Worm (Caenorhabditis elegans) whole organism, L4/young adult: ENCODE results near the gene clec-67.

Experiments used
- W03F9.2 ChIP-seq: fragments of 150-350 bp; optimal IDR thresholded peaks from 2 replicates; lab custom pipeline; 2014; ENCODE audit warnings: missing biosample characterization, missing genetic modification characterization
- dao-5 ChIP-seq: sonication (generic microtip); optimal IDR thresholded peaks from 2 replicates; lab custom pipeline; 2016; ENCODE audit warnings: missing genotype, missing genetic modification characterization, moderate library complexity, missing compliant biosample characterization
- him-1 ChIP-seq: sonication (generic microtip); optimal IDR thresholded peaks from 2 replicates; lab custom pipeline; 2016; ENCODE audit warnings: missing genotype, missing genetic modification reagents, missing genetic modification characterization, missing compliant biosample characterization

clec-67 gene

DNA sequence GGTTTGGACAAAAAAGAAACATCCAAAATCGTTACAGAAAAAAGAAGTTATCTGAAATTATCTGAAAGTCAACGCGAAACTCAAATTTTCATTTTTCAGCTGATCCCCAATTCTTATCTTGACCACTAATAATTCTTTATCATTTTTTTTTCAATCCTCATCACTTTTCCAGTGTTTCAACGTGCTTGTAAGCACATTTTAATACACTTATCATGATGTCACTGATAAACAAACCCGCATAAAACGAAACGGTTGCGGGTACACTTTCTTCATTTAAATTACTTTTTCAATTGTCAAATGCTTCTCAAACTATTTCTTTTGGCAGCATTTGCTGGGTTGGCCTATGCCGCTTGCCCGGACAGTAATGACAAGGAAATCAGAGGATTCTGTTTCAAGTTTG is at the start of gene clec-67:
Gene clec-67 (plus strand): TSS at position 268 of the 400 bp plus-strand sequence.
- TF ChIP-seq him-1 (tag; lab: Kevin White, UChicago) = no peak
- no peak for TF ChIP-seq dao-5 (tag; lab: Kevin White, UChicago)

DNA sequence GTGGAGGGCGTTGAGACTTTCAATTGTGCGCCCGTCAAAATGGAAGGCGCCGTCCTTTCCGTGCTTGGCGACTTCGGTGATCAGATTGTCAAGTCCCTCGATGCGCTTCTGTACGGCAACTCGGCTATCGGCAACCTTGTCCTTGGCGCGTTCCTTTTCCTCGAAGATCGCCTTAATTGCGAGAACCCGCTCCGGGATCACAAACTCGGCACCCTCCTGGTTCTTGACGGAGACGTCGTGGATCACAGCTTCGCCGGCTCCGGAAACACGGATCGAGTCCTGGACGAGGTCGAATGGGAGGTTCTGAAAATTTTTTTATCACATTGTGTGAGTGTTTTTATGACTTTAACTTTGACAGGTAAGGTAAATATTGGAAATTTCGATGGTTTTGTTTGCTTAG is 48.8 kb upstream of the clec-67 start:
- no peak for TF ChIP-seq him-1 (tag; lab: Kevin White, UChicago)
- no peak for TF ChIP-seq dao-5 (tag; lab: Kevin White, UChicago)
- TF ChIP-seq W03F9.2 (tag; lab: Kevin White, UChicago) = no peak

DNA sequence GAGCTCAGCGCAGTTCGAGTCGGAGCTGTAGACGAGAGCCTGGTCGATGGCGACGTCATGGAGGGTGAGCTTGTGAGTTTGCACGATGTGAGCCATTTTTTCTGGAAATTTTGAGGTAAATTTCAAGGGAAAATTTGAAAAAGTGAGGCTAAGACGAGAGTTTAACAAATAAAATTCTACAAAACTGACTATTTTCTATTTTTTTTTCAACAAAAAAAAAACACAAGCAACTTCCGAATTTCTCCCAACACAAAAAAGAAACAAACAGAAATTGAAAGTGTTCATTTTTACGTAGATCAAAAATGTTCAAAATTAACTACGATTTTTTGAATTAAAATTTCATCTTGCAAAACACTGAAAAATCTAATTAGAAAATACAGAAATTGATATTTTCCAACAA is 48.3 kb upstream of the clec-67 start, which contains the start of gene F37C4.5:
Gene F37C4.5 (minus strand): TSS at position 101 of the 400 bp plus-strand sequence.
- TF ChIP-seq W03F9.2 (tag; lab: Kevin White, UChicago) (no peak), dao-5 (tag; lab: Kevin White, UChicago) (no peak), him-1 (tag; lab: Kevin White, UChicago) (no peak)

DNA sequence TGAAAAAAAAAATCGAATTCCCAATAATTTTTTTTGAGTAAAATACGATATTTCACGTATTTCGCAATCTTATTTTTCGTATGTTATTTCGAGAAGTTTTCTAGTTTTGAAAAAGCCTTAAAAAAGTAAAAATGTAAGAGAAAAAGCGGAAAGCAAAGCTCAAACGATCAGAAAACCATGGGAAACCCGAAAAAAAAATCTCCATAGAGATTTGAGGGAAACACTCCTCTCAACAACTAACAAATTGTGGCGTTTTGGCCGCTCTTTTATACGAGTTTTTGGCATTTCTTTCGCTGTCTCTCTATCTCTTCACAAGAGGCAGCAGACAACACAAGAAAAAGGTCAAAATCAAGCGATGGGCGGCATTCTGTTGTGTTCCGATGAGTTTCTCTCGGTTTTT is 47.5 kb upstream of the clec-67 start:
- TF ChIP-seq dao-5 (tag; lab: Kevin White, UChicago) = no peak
- no peak for TF ChIP-seq him-1 (tag; lab: Kevin White, UChicago)
- no peak for TF ChIP-seq W03F9.2 (tag; lab: Kevin White, UChicago)

ce11 chrIV:3875260-3875659 is 46.7 kb upstream of the clec-67 start:
- TF ChIP-seq dao-5 (tag; lab: Kevin White, UChicago) = no peak
- no peak for TF ChIP-seq him-1 (tag; lab: Kevin White, UChicago)
- no peak for TF ChIP-seq W03F9.2 (tag; lab: Kevin White, UChicago)

- no peak for TF ChIP-seq him-1 (tag; lab: Kevin White, UChicago)
- TF ChIP-seq dao-5 (tag; lab: Kevin White, UChicago) = no peak
- no peak for TF ChIP-seq W03F9.2 (tag; lab: Kevin White, UChicago)
Measured at ce11 chrIV:3876955-3877354, 45.0 kb upstream of the clec-67 start.

DNA sequence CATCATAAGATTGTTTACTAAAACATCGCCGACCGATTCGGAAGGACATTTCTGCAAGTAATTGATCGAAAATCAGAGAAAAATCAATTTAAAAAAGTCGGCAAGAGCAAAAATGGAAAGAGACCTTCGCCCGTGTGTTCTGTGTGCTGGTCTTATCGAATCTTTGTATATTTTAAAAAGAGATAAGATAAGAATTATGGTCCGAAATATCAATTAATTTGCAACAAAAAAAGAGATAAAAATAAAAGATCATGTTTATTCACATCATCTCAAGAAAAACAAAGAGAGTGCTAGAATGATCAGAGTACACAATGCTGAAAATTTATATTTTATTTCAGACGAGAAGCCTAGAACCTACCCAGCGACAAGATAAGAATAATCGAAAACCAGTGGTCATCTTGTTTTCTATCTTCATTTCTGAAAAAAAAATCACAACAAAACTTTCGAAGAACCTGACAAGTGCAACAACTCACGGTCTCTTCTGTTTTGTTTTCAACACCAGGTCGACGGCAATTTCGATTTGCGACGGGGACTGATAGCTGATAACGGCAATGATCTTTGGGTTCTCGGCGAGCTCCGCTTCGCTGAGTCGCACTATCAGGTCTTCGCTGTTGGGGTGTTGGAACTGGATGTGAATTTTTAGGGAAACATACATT is 43.6 kb upstream of the clec-67 start, which contains the start of gene F37C4.6:
Gene F37C4.6 (minus strand): TSS at position 51 of the 656 bp plus-strand sequence.
- TF ChIP-seq W03F9.2 (tag; lab: Kevin White, UChicago) = no peak
- no peak for TF ChIP-seq dao-5 (tag; lab: Kevin White, UChicago)
- no peak for TF ChIP-seq him-1 (tag; lab: Kevin White, UChicago)

- no peak for TF ChIP-seq W03F9.2 (tag; lab: Kevin White, UChicago)
- no peak for TF ChIP-seq him-1 (tag; lab: Kevin White, UChicago)
- TF ChIP-seq dao-5 (tag; lab: Kevin White, UChicago) = no peak
Measured at ce11 chrIV:3881119-3881518, 40.8 kb upstream of the clec-67 start, which contains the start of the genes F37C4.8 and oac-23. Gene F37C4.8, minus strand, starts transcription at chrIV:3881219. Gene oac-23, plus strand, starts transcription at chrIV:3881441.

ce11 chrIV:3885369-3885768 is 36.6 kb upstream of the clec-67 start, which contains the start of gene oac-22:
Gene oac-22, plus strand, starts transcription at chrIV:3885669.
- no peak for TF ChIP-seq dao-5 (tag; lab: Kevin White, UChicago)
- no peak for TF ChIP-seq him-1 (tag; lab: Kevin White, UChicago)
- TF ChIP-seq W03F9.2 (tag; lab: Kevin White, UChicago) = no peak

ce11 chrIV:3888963-3889362 is 33.0 kb upstream of the clec-67 start, which contains the start of gene oac-21:
Gene oac-21, plus strand, starts transcription at chrIV:3889263.
- TF ChIP-seq dao-5 (tag; lab: Kevin White, UChicago) (no peak), W03F9.2 (tag; lab: Kevin White, UChicago) (no peak), him-1 (tag; lab: Kevin White, UChicago) (no peak)

DNA sequence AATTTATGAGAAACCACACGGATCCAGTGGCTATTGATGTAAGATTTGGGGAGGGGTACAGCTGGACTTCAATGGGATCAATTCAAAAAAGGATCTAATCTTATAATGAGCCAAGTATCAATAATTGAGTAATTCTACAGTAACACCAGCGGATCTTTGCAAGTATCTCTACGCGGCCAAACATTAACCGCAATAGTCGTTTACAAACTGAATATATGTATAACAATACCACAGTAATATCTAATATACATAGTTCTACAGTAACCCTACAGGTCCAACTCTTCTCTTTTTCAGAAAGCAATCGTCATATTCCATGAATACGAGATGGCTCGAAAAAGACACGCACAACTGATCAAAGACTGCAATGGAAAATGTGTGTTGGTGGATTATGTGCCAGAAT is 29.9 kb upstream of the clec-67 start, which contains the start of gene F56D6.9:
Gene F56D6.9 (plus strand): TSS at position 301 of the 400 bp plus-strand sequence.
- TF ChIP-seq dao-5 (tag; lab: Kevin White, UChicago) (no peak), W03F9.2 (tag; lab: Kevin White, UChicago) (no peak), him-1 (tag; lab: Kevin White, UChicago) (no peak)

DNA sequence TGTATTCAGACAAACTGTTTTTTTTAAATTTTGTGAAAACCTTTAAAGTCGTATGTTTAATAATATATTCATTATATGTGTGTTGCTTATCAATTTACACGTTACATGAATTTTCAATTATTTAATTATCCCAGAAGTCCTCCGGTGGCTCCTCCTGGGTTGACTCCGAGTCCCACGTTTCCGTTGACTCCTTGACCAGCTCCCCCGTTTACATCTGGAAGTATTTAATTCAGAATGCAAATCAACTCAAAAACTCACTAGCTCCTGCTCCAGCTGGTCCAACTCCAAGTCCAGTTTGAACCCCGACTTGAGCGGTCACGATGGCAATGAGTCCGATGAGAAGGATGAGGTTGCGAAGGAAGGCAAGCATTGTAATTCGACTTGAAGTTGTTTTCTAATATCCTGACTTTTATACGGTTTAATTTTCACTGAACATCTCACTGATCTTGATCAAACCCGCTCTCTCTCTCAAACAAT is 27.9 kb upstream of the clec-67 start, which contains the start of gene F56D6.8:
Gene F56D6.8 (minus strand): TSS at position 427 of the 477 bp plus-strand sequence.
- TF ChIP-seq dao-5 (tag; lab: Kevin White, UChicago) (no peak), him-1 (tag; lab: Kevin White, UChicago) (no peak), W03F9.2 (tag; lab: Kevin White, UChicago) (no peak)

DNA sequence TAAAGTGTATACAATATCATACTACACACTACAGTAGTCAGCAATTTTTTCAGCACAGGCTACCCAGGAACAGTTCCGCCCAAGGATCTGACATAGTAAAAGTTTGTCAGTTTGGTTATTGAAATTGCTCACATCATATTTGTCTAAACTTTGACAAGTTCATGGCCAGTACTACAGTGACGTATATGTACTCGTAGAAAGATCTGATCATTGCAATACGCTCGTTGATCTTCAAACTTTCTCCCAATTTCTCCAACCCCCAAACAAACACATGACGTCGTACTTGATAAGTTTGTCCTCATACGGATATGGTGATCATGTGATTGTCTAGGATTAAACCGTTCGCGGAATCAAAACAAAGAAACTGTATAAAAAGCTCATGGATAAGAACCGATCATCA is 27.2 kb upstream of the clec-67 start, which contains the start of gene dct-8:
Gene dct-8 (plus strand): TSS at position 301 of the 400 bp plus-strand sequence.
- TF ChIP-seq W03F9.2 (tag; lab: Kevin White, UChicago) (no peak), dao-5 (tag; lab: Kevin White, UChicago) (no peak), him-1 (tag; lab: Kevin White, UChicago) (no peak)
